Worm (Caenorhabditis elegans) whole organism, early embryonic: ENCODE data around the gene T13B5.9.

Experiments used
- aly-1 ChIP-seq: sonication (generic microtip); optimal IDR thresholded peaks from 2 replicates; lab custom pipeline; 2016; ENCODE audit warnings: missing genetic modification characterization, missing compliant biosample characterization
- ama-1 ChIP-seq: fragments of 150-350 bp; optimal IDR thresholded peaks from 2 replicates; lab custom pipeline; 2014
- pes-1 ChIP-seq: fragments of 200-800 bp; sonication (Bioruptor generic); IDR thresholded peaks from 2 replicates; pipeline ENCODE4 v1.3.6; 2022; ENCODE audit warnings: missing genetic modification reagents, missing genetic modification characterization, missing compliant biosample characterization

DNA sequence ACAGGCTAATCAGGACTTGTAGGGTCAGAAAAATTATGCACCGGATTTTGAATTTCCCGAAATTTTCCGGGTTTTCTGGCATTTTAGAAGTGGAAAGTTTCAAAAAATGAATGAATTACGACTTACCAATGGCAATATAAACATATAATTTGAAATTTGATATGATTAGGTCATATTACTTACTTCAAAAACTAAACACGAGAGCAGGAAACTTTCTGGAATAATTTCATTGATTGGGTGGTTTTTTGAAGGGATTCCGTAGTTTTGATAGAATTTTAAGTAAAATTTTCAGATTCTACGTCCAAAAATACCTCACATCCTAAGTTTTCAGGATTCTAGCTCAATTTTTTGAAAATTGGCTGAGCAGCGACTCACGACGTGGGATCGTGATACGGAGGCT is 28.9 kb downstream of the T13B5.9 start, which contains the start of gene K02E7.11:
- TF ChIP-seq aly-1 (tag; lab: Kevin White, UChicago): no peak
- TF ChIP-seq ama-1 (lab: Kevin White, UChicago): no peak
- TF ChIP-seq pes-1 (GFP tag; lab: Robert Waterston, UW): no peak
